Worm (Caenorhabditis elegans) whole organism, L3 larva: ENCODE data around the gene mab-23.

Source experiments
- ZK546.5 ChIP-seq: sonication (generic microtip); optimal IDR thresholded peaks from 2 replicates; lab custom pipeline; 2017; ENCODE audit warnings: missing biosample characterization, missing genetic modification characterization
- aly-2 ChIP-seq: fragments of 150-350 bp; optimal IDR thresholded peaks from 2 replicates; lab custom pipeline; 2014; ENCODE audit warnings: missing biosample characterization, missing genetic modification characterization
- ama-1 ChIP-seq: fragments of 150-350 bp; optimal IDR thresholded peaks from 2 replicates; lab custom pipeline; 2018
- ceh-28 ChIP-seq: fragments of 150-350 bp; optimal IDR thresholded peaks from 2 replicates; lab custom pipeline; 2014; ENCODE audit warnings: missing biosample characterization, missing genetic modification reagents, missing genetic modification characterization
- ceh-9 ChIP-seq: sonication (generic microtip); optimal IDR thresholded peaks from 2 replicates; lab custom pipeline; 2018; ENCODE audit warnings: missing biosample characterization, missing genetic modification characterization
- daf-12 ChIP-seq: fragments of 150-350 bp; optimal IDR thresholded peaks from 2 replicates; lab custom pipeline; 2014; ENCODE audit warnings: missing biosample characterization, missing genetic modification reagents, missing genetic modification characterization
- elt-2 ChIP-seq: sonication (generic microtip); optimal IDR thresholded peaks from 2 replicates; lab custom pipeline; 2016; ENCODE audit warnings: missing genetic modification reagents, mild to moderate bottlenecking, missing genetic modification characterization, missing compliant biosample characterization
- elt-3 ChIP-seq, 3 experiments: fragments of 150-350 bp in 1 of 3; sonication (generic microtip) in 2 of 3; optimal IDR thresholded peaks; 2 replicates in 2 of 3; 4 replicates in 1 of 3; lab custom pipeline; 2014 to 2017; ENCODE audit warnings: missing biosample characterization in 3 of 3, missing genetic modification characterization in 3 of 3
- eor-1 ChIP-seq, 2 experiments: fragments of 150-350 bp; optimal IDR thresholded peaks; 2 replicates each; lab custom pipeline; 2014 to 2018; ENCODE audit warnings: missing biosample characterization in 2 of 2, missing genetic modification characterization in 2 of 2
- fkh-10 ChIP-seq: sonication (generic microtip); optimal IDR thresholded peaks from 2 replicates; lab custom pipeline; 2017; ENCODE audit warnings: missing biosample characterization, missing genetic modification reagents, missing genetic modification characterization
- fkh-2 ChIP-seq: fragments of 150-350 bp; optimal IDR thresholded peaks from 2 replicates; lab custom pipeline; 2014; ENCODE audit warnings: missing biosample characterization, missing genetic modification reagents, missing genetic modification characterization
- fos-1 ChIP-seq: fragments of 150-350 bp; optimal IDR thresholded peaks from 2 replicates; lab custom pipeline; 2014; ENCODE audit warnings: missing biosample characterization, missing genetic modification characterization
- jun-1 ChIP-seq: fragments of 150-350 bp; optimal IDR thresholded peaks from 2 replicates; lab custom pipeline; 2014; ENCODE audit warnings: missing biosample characterization, missing genetic modification reagents, missing genetic modification characterization
- lin-15B ChIP-seq: fragments of 150-350 bp; optimal IDR thresholded peaks from 2 replicates; lab custom pipeline; 2014; ENCODE audit warnings: missing biosample characterization, missing genetic modification characterization
- lin-39 ChIP-seq: fragments of 150-350 bp; optimal IDR thresholded peaks from 2 replicates; lab custom pipeline; 2018; ENCODE audit warnings: missing biosample characterization, missing genetic modification reagents, missing genetic modification characterization
- lsy-12 ChIP-seq: sonication (generic microtip); optimal IDR thresholded peaks from 2 replicates; lab custom pipeline; 2016; ENCODE audit warnings: mild to moderate bottlenecking, missing genetic modification characterization, missing compliant biosample characterization
- nfya-1 ChIP-seq: sonication (generic microtip); optimal IDR thresholded peaks from 2 replicates; lab custom pipeline; 2017; ENCODE audit warnings: missing genetic modification characterization, mild to moderate bottlenecking, missing compliant biosample characterization, antibody characterized with exemption, moderate library complexity; ENCODE audit not compliant: insufficient read depth
- nhr-11 ChIP-seq: fragments of 150-350 bp; optimal IDR thresholded peaks from 2 replicates; lab custom pipeline; 2014; ENCODE audit warnings: missing biosample characterization, missing genetic modification characterization
- nhr-12 ChIP-seq: fragments of 150-350 bp; optimal IDR thresholded peaks from 2 replicates; lab custom pipeline; 2014; ENCODE audit warnings: missing biosample characterization, missing genetic modification characterization
- nhr-23 ChIP-seq: fragments of 150-350 bp; optimal IDR thresholded peaks from 2 replicates; lab custom pipeline; 2014; ENCODE audit warnings: missing biosample characterization, missing genetic modification reagents, missing genetic modification characterization
- nhr-237 ChIP-seq: fragments of 150-350 bp; optimal IDR thresholded peaks from 2 replicates; lab custom pipeline; 2014; ENCODE audit warnings: missing biosample characterization, missing genetic modification characterization
- nhr-25 ChIP-seq: sonication (generic microtip); optimal IDR thresholded peaks from 2 replicates; lab custom pipeline; 2017; ENCODE audit warnings: missing biosample characterization, missing genetic modification characterization
- nhr-43 ChIP-seq: sonication (generic microtip); optimal IDR thresholded peaks from 2 replicates; lab custom pipeline; 2016; ENCODE audit warnings: mild to moderate bottlenecking, missing genetic modification characterization, missing compliant biosample characterization; ENCODE audit not compliant: poor library complexity, severe bottlenecking
- nhr-76 ChIP-seq: fragments of 150-350 bp; sonication (generic microtip); optimal IDR thresholded peaks from 5 replicates; lab custom pipeline; 2014; ENCODE audit warnings: missing biosample characterization, missing genetic modification characterization
- nhr-77 ChIP-seq: fragments of 150-350 bp; optimal IDR thresholded peaks from 2 replicates; lab custom pipeline; 2014; ENCODE audit warnings: missing biosample characterization, missing genetic modification characterization
- pha-4 ChIP-seq: fragments of 150-350 bp; optimal IDR thresholded peaks from 2 replicates; lab custom pipeline; 2014; ENCODE audit warnings: missing biosample characterization, missing genetic modification reagents, missing genetic modification characterization
- pqm-1 ChIP-seq: fragments of 150-350 bp; optimal IDR thresholded peaks from 2 replicates; lab custom pipeline; 2017; ENCODE audit warnings: missing biosample characterization, missing genetic modification characterization, inconsistent platforms
- sea-2 ChIP-seq: fragments of 150-350 bp; sonication (generic microtip); optimal IDR thresholded peaks from 4 replicates; lab custom pipeline; 2014; ENCODE audit warnings: missing biosample characterization, missing genetic modification reagents, missing genetic modification characterization
- snpc-4 ChIP-seq: fragments of 150-350 bp; optimal IDR thresholded peaks from 2 replicates; lab custom pipeline; 2014; ENCODE audit warnings: missing biosample characterization, missing genetic modification characterization
- tbx-2 ChIP-seq: sonication (generic microtip); optimal IDR thresholded peaks from 2 replicates; lab custom pipeline; 2016; ENCODE audit warnings: mild to moderate bottlenecking, missing genetic modification characterization, missing compliant biosample characterization

The mab-23 gene

DNA sequence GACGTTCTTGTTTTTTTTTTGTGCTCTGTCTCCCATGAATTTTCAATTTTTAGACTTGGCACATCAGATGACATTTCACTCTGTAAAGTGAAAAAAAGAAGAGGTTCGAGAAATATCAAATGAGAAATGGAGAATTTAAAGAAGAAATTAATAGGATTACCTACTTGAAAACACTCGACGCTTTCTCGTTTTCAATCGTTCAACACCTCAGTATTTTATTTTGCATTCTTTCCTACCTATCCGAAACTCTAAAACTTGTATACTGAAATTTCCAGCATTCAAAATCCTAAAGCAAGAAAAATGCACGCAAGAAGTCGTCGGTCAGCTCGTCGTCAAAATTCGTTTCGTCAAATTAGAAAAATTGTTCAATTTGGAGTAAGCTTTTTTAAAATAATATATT lies 2.9 kb downstream of the mab-23 start, which contains the start of gene kvs-2:
kvs-2 (plus strand) TSS at position 301 of the 400 bp plus-strand sequence.
- TF ChIP-seq nhr-23 (tag; lab: Kevin White, UChicago) (no peak), aly-2 (tag; lab: Kevin White, UChicago) (no peak), ceh-28 (tag; lab: Kevin White, UChicago) (no peak), ZK546.5 (tag; lab: Kevin White, UChicago) (no peak), nhr-43 (no peak), fos-1 (tag; lab: Kevin White, UChicago) (no peak), snpc-4 (tag; lab: Kevin White, UChicago) (no peak), eor-1 (tag; optimal IDR thresholded peaks at IDR 0.05; lab: Kevin White, UChicago) (no peak), nhr-11 (tag; lab: Kevin White, UChicago) (no peak), tbx-2 (no peak), elt-3 (tag; optimal IDR thresholded peaks at IDR 0.05; lab: Kevin White, UChicago) (no peak), daf-12 (tag; lab: Kevin White, UChicago) (no peak)

DNA sequence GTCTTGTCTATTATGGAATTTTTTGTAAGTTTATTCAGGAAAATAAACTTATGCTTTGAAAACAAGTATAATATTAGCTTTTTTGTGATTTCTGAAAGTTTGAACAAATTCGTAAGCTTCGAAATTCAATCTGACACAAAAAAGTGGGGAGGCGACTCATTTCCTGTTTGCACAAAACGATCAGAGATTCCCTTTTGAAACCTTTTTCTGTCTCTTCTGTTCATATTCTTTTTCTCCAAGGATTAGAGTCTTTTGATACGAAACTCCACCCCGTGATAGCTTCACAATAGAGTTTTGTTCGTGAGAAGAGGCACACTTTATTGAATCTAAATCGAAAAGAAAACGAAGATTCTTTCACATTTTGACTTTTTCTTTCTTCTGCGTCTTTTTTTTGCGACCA lies 8.1 kb downstream of the mab-23 start:
- TF ChIP-seq fkh-10 (GFP tag; lab: Kevin White, UChicago) (peak; percentile 35), ceh-9 (tag; lab: Kevin White, UChicago) (no peak), ceh-28 (tag; lab: Kevin White, UChicago) (no peak)

DNA sequence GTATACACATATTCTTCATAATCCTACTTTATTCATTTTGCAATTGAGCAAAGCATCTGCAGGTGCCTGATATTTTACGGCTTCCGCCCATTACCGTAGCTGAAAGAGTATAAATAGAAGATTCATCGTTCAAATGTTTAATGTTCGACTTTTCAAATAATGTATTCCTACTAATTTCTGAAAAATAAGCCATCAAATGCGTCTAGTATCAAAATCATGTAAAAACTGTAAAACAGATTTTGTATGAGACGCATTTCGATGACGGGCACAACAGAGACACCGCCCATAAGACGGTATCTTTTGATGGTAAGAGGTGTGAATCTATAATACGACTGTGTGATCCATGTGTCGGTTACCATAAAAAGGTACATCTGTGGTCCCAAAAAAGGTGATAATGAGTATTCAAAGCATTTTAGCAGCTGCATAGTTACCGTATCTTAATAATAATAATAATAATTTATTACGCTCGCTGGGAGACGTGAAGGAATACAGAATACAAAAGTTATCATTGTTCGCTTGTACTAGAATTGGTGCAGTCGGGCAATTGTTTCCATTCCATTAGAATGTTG lies 14.3 kb downstream of the mab-23 start, which contains the start of the genes C32C4.3 and C32C4.16:
C32C4.3 (minus strand) TSS at position 101 of the 569 bp plus-strand sequence.
C32C4.16 (plus strand) TSS at position 519 of the 569 bp plus-strand sequence.
- no peak for TF ChIP-seq ceh-28 (tag; lab: Kevin White, UChicago)
- no peak for TF ChIP-seq fos-1 (tag; lab: Kevin White, UChicago)
- no peak for TF ChIP-seq elt-3 (tag; optimal IDR thresholded peaks at IDR 0.05; lab: Kevin White, UChicago)
- no peak for TF ChIP-seq nhr-237
- TF ChIP-seq nhr-77 (tag; lab: Kevin White, UChicago) = no peak
- TF ChIP-seq nfya-1 (tag; lab: Kevin White, UChicago) = no peak
- no peak for TF ChIP-seq ceh-9 (tag; lab: Kevin White, UChicago)
- no peak for TF ChIP-seq sea-2 (GFP tag; lab: Kevin White, UChicago)
- TF ChIP-seq, all 47 proteins: peak for 0

DNA sequence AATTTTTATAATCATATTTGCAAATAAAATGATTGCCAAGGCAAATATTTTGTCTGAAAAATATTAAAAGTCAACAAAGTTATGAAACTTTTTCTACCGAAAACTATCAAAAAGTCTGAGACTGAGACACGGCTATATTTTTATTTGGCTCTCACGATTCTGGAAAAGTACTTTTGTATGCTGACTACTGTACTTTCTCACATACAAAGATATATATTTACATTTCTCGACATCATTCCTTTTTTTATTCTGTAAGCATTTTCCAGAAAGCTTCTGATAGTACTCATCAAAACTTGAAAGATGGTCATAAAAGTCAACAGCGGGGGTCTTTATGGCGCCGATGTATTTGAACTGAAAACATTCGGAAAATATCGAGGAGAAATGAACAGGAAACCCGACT lies 15.3 kb downstream of the mab-23 start, which contains the start of gene aqp-6:
aqp-6 (plus strand) TSS at position 301 of the 400 bp plus-strand sequence.
- TF ChIP-seq nhr-76 (no peak), ama-1 (no peak)

- TF ChIP-seq pha-4 (tag; lab: Kevin White, UChicago) (no peak), aly-2 (tag; lab: Kevin White, UChicago) (no peak), nhr-25 (tag; lab: Kevin White, UChicago) (no peak), jun-1 (tag; lab: Kevin White, UChicago) (no peak), nhr-237 (no peak), elt-3 (tag; optimal IDR thresholded peaks at IDR 0.05; lab: Kevin White, UChicago) (no peak), ama-1 (no peak), lin-15B (tag; lab: Kevin White, UChicago) (no peak), pqm-1 (tag; lab: Kevin White, UChicago) (no peak), nhr-12 (tag; lab: Kevin White, UChicago) (no peak), lin-39 (tag; lab: Kevin White, UChicago) (no peak), eor-1 (tag; optimal IDR thresholded peaks at IDR 0.05; lab: Kevin White, UChicago) (no peak), nhr-76 (no peak), snpc-4 (tag; lab: Kevin White, UChicago) (no peak), nhr-23 (tag; lab: Kevin White, UChicago) (no peak), nhr-43 (no peak), fkh-2 (no peak)
These were observed 21.3 kb downstream of the mab-23 start, which contains the start of gene ugt-35 for ce11 chrV:10654165-10654564. ugt-35 (minus strand) TSS chrV:10654265.

- TF ChIP-seq elt-2 (peak; percentile 63), lsy-12 (tag; lab: Kevin White, UChicago) (no peak)
These were observed 24.1 kb downstream of the mab-23 start, which contains the start of gene ugt-34 for ce11 chrV:10656958-10657357. ugt-34 (minus strand) TSS chrV:10656978.
